Fruit fly (Drosophila melanogaster): ENCODE data around the gene Tsc1.

Tsc1 gene

DNA sequence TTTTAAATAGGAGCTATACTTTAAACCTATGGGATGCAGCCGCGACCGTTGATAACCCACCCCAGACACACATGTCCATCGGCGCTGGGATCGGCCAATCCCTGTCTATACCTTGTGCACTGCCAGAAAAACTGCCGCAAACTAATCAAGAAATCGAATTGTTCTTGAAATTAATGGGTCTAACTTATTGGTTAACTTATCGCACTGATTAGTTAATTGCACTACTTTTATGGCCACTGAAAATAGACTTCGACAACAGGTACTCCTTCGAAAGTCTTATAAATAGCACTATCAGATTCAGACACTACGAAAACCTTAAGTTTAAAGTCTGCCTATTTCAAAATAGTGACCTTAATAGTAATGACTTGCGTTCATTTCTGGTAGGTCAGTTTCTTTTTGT is 13.9 kb upstream of the Tsc1 start, which contains the start of gene CG13607:
CG13607 (minus strand) TSS at position 143 of the 400 bp plus-strand sequence.
- TF ChIP-seq CG32006 (GFP tag; optimal IDR thresholded peaks at IDR 0.05) (peak; percentile 45), dsx (GFP tag; optimal IDR thresholded peaks at IDR 0.05; ENCODE audit: poor library complexity, severe bottlenecking) (no peak), CG6163 (GFP tag; IDR thresholded peaks at IDR 0.05) (no peak), Gug (GFP tag; IDR thresholded peaks at IDR 0.05) (no peak), acj6 (GFP tag; optimal IDR thresholded peaks at IDR 0.05) (no peak), spab (GFP tag; optimal IDR thresholded peaks at IDR 0.05) (no peak), CG4318 (GFP tag; optimal IDR thresholded peaks at IDR 0.05) (no peak), fkh (GFP tag; optimal IDR thresholded peaks at IDR 0.05) (no peak), CG6792 (GFP tag; optimal IDR thresholded peaks at IDR 0.05) (no peak), dac (GFP tag; optimal IDR thresholded peaks at IDR 0.05) (no peak), CG15336 (GFP tag; IDR thresholded peaks at IDR 0.05) (no peak), CG10669 (GFP tag; optimal IDR thresholded peaks at IDR 0.05) (no peak), OdsH (GFP tag; optimal IDR thresholded peaks at IDR 0.05) (no peak), Eip78C (GFP tag) (peak; percentile 67), esn (GFP tag; optimal IDR thresholded peaks at IDR 0.05) (peak; percentile 1), CG6808 (GFP tag; optimal IDR thresholded peaks at IDR 0.05) (no peak), CG1621 (tag; optimal IDR thresholded peaks at IDR 0.05) (no peak), svp (GFP tag) (peak; percentile 89), CG11294 (GFP tag; IDR thresholded peaks at IDR 0.05) (no peak), CG8119 (GFP tag; IDR thresholded peaks at IDR 0.05) (no peak), Sox14 (GFP tag; optimal IDR thresholded peaks at IDR 0.05) (no peak), net (GFP tag; optimal IDR thresholded peaks at IDR 0.05) (no peak), Hr39 (GFP tag; optimal IDR thresholded peaks at IDR 0.05) (no peak), CG3919 (GFP tag; optimal IDR thresholded peaks at IDR 0.05) (no peak), Blimp-1 (GFP tag; optimal IDR thresholded peaks at IDR 0.05) (no peak), CG10631 (GFP tag; optimal IDR thresholded peaks at IDR 0.05) (no peak), pdm3 (GFP tag; optimal IDR thresholded peaks at IDR 0.05) (no peak), CG6276 (GFP tag; optimal IDR thresholded peaks at IDR 0.05) (no peak), Hr4 (GFP tag; optimal IDR thresholded peaks at IDR 0.05) (no peak)

DNA sequence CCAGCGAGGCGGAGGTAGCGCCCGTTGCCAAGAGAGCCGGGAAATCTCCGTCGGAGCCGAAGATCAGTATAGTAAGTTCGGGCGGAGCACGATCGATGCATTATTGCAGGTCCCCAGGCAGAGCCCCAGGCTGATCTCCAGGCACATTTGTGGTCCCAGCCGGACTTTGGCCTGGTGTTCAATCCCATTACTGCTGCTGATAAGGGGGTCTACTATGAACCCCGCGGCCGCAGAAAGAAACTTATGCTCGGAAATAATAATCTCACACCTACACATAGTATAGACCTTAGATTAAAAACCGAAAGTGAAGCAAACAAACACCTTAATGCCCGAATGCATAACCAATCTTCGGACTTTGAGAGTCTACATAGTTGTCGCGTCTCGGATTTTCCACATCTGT is 13.1 kb upstream of the Tsc1 start:
- TF ChIP-seq Sox15 (GFP tag; optimal IDR thresholded peaks at IDR 0.05) (no peak), lz (GFP tag; optimal IDR thresholded peaks at IDR 0.05) (no peak), dac (GFP tag; optimal IDR thresholded peaks at IDR 0.05) (no peak), CG1621 (tag; optimal IDR thresholded peaks at IDR 0.05) (peak; percentile 19), fkh (GFP tag; optimal IDR thresholded peaks at IDR 0.05) (no peak), CG10631 (GFP tag; optimal IDR thresholded peaks at IDR 0.05) (no peak), Hr38 (GFP tag; optimal IDR thresholded peaks at IDR 0.05) (no peak), topi (GFP tag; optimal IDR thresholded peaks at IDR 0.05) (no peak), svp (GFP tag) (peak; percentile 98), esn (GFP tag; optimal IDR thresholded peaks at IDR 0.05) (no peak), Sox102F (GFP tag; optimal IDR thresholded peaks at IDR 0.05) (no peak), Eip75B (GFP tag; optimal IDR thresholded peaks at IDR 0.05) (no peak), spab (GFP tag; optimal IDR thresholded peaks at IDR 0.05) (peak; percentile 12), CG32006 (GFP tag; optimal IDR thresholded peaks at IDR 0.05) (no peak), fd59A (GFP tag; optimal IDR thresholded peaks at IDR 0.05) (no peak), Eip78C (GFP tag) (peak; percentile 50), CG16779 (tag; optimal IDR thresholded peaks at IDR 0.05) (peak; percentile 25), CG10669 (GFP tag; optimal IDR thresholded peaks at IDR 0.05) (peak; percentile 16), Sox14 (GFP tag; optimal IDR thresholded peaks at IDR 0.05) (no peak), CG15336 (GFP tag; IDR thresholded peaks at IDR 0.05) (0 out of 2 replicates have a peak, but pooled peaks have one; percentile 16), CG6163 (GFP tag; IDR thresholded peaks at IDR 0.05) (no peak), CG31627 (GFP tag; optimal IDR thresholded peaks at IDR 0.05) (no peak), CG6792 (GFP tag; optimal IDR thresholded peaks at IDR 0.05) (no peak), CG3919 (GFP tag; optimal IDR thresholded peaks at IDR 0.05) (no peak), ss (GFP tag; optimal IDR thresholded peaks at IDR 0.05) (peak; percentile 67 to 68), Ets96B (tag; optimal IDR thresholded peaks at IDR 0.05) (no peak), acj6 (GFP tag; optimal IDR thresholded peaks at IDR 0.05) (no peak), Met (GFP tag; optimal IDR thresholded peaks at IDR 0.05) (no peak), salr (GFP tag; optimal IDR thresholded peaks at IDR 0.05) (no peak), Lpt (GFP tag; optimal IDR thresholded peaks at IDR 0.05) (no peak), CG11762 (GFP tag; optimal IDR thresholded peaks at IDR 0.05; ENCODE audit: insufficient read depth) (no peak), OdsH (GFP tag; optimal IDR thresholded peaks at IDR 0.05) (no peak), fd85E (GFP tag; optimal IDR thresholded peaks at IDR 0.05) (no peak), eg (GFP tag; IDR thresholded peaks at IDR 0.05) (no peak), CG6808 (GFP tag; optimal IDR thresholded peaks at IDR 0.05) (peak; percentile 67), vri (GFP tag; optimal IDR thresholded peaks at IDR 0.05) (no peak), CG9139 (GFP tag; optimal IDR thresholded peaks at IDR 0.05) (peak; percentile 33), pdm3 (GFP tag; optimal IDR thresholded peaks at IDR 0.05) (no peak)

Measured in whole organism, prepupa.